Worm (Caenorhabditis elegans) whole organism, young adult: ENCODE results near the gene srd-17.
A peak's percentile ranks its signal among the peaks of the same experiment; 100 is the strongest.

Source experiments
- F49E8.2 ChIP-seq: sonication (generic microtip); optimal IDR thresholded peaks from 3 replicates; lab custom pipeline; 2017; ENCODE audit warnings: missing genetic modification characterization, mild to moderate bottlenecking, missing compliant biosample characterization, antibody characterized with exemption, moderate library complexity; ENCODE audit not compliant: insufficient read depth
- F57C9.4 ChIP-seq: sonication (generic microtip); optimal IDR thresholded peaks from 2 replicates; lab custom pipeline; 2017; ENCODE audit warnings: mild to moderate bottlenecking, missing genetic modification characterization, missing compliant biosample characterization
- K12H6.12 ChIP-seq: fragments of 200-800 bp; sonication (Bioruptor generic); optimal IDR thresholded peaks from 2 replicates; lab custom pipeline; 2018; ENCODE audit warnings: mild to moderate bottlenecking, missing genetic modification characterization, missing compliant biosample characterization
- ama-1 ChIP-seq, 3 experiments: fragments of 150-350 bp in 1 of 3; sonication (generic microtip) in 2 of 3; optimal IDR thresholded peaks; 2 replicates each; lab custom pipeline; 2014 to 2018; ENCODE audit warnings: missing biosample characterization in 2 of 3, missing genetic modification characterization in 2 of 3, missing genetic modification reagents in 2 of 3
- ccch-3 ChIP-seq: fragments of 200-800 bp; sonication (Bioruptor generic); optimal IDR thresholded peaks from 2 replicates; lab custom pipeline; 2018; ENCODE audit warnings: mild to moderate bottlenecking, missing genetic modification characterization, missing compliant biosample characterization
- dpl-1 ChIP-seq: fragments of 150-350 bp; optimal IDR thresholded peaks from 2 replicates; lab custom pipeline; 2014; ENCODE audit warnings: missing biosample characterization, missing genetic modification reagents, missing genetic modification characterization
- nhr-27 ChIP-seq: fragments of 200-800 bp; sonication (Bioruptor generic); optimal IDR thresholded peaks from 2 replicates; lab custom pipeline; 2018; ENCODE audit warnings: mild to moderate bottlenecking, missing genetic modification characterization, moderate library complexity, missing compliant biosample characterization
- rec-8 ChIP-seq, 2 experiments: sonication (generic microtip); optimal IDR thresholded peaks; 2 replicates each; lab custom pipeline; 2016; ENCODE audit warnings: mild to moderate bottlenecking in 2 of 2, missing genetic modification characterization in 2 of 2, missing genetic modification reagents in 2 of 2, missing genotype in 2 of 2, missing biosample characterization in 1 of 2, missing compliant biosample characterization in 1 of 2, moderate library complexity in 1 of 2
- sea-2 ChIP-seq: fragments of 200-800 bp; sonication (Bioruptor generic); IDR thresholded peaks from 2 replicates; pipeline ENCODE4 v1.3.6; 2022; ENCODE audit warnings: missing genetic modification characterization, missing compliant biosample characterization
- unc-62 ChIP-seq: fragments of 150-350 bp; optimal IDR thresholded peaks from 2 replicates; lab custom pipeline; 2014; ENCODE audit warnings: missing biosample characterization, missing genetic modification reagents, missing genetic modification characterization
- zfh-2 ChIP-seq: fragments of 200-800 bp; sonication (Bioruptor generic); conservative IDR thresholded peaks from 2 replicates; pipeline ENCODE4 v1.3.6; 2022; ENCODE audit warnings: missing genetic modification reagents, missing genetic modification characterization, missing compliant biosample characterization

ce11 chrV:13411225-13411991 lies 21.1 kb downstream of the srd-17 start:
- TF ChIP-seq unc-62 (GFP tag; lab: Kevin White, UChicago), result no peak
- TF ChIP-seq dpl-1 (GFP tag; lab: Kevin White, UChicago), result no peak
- TF ChIP-seq nhr-27 (tag; lab: Kevin White, UChicago), result no peak
- TF ChIP-seq F49E8.2 (tag; lab: Kevin White, UChicago), result no peak
- no peak for TF ChIP-seq ama-1 (optimal IDR thresholded peaks at IDR 0.05; lab: Kevin White, UChicago)
- TF ChIP-seq ama-1 (GFP tag; optimal IDR thresholded peaks at IDR 0.05; lab: Kevin White, UChicago), result no peak
- no peak for TF ChIP-seq F57C9.4 (tag; lab: Kevin White, UChicago)
- no peak for TF ChIP-seq sea-2 (GFP tag; lab: Robert Waterston, UW)
- no peak for TF ChIP-seq ccch-3
- TF ChIP-seq rec-8 (tag; optimal IDR thresholded peaks at IDR 0.05; lab: Kevin White, UChicago), result no peak
- TF ChIP-seq zfh-2, result peak; percentile 91
- TF ChIP-seq K12H6.12 (tag; lab: Kevin White, UChicago), result no peak
